Worm (Caenorhabditis elegans) whole organism, young adult: ENCODE measurements around the gene madf-9.

Experiments
- F23B12.7 ChIP-seq: sonication (generic microtip); optimal IDR thresholded peaks from 2 replicates; lab custom pipeline; 2017; ENCODE audit warnings: missing genetic modification characterization, mild to moderate bottlenecking, missing compliant biosample characterization, antibody characterized with exemption, moderate library complexity; ENCODE audit not compliant: insufficient read depth
- F37B4.10 ChIP-seq: fragments of 200-800 bp; sonication (Bioruptor generic); IDR thresholded peaks from 2 replicates; pipeline ENCODE4 v1.3.6; 2022; ENCODE audit warnings: missing genetic modification characterization, missing compliant biosample characterization
- K11D2.4 ChIP-seq: fragments of 200-800 bp; sonication (Bioruptor generic); IDR thresholded peaks from 2 replicates; pipeline ENCODE4 v1.3.6; 2022; ENCODE audit warnings: missing genetic modification reagents, missing genetic modification characterization, missing compliant biosample characterization
- T26A5.8 ChIP-seq: sonication (generic microtip); optimal IDR thresholded peaks from 2 replicates; lab custom pipeline; 2016; ENCODE audit warnings: missing genetic modification characterization, missing compliant biosample characterization
- Y79H2A.3 ChIP-seq: fragments of 200-800 bp; sonication (Bioruptor generic); conservative IDR thresholded peaks from 2 replicates; pipeline ENCODE4 v1.3.6; 2022; ENCODE audit warnings: missing genetic modification reagents, missing genetic modification characterization, missing compliant biosample characterization
- atf-7 ChIP-seq: sonication (generic microtip); optimal IDR thresholded peaks from 2 replicates; lab custom pipeline; 2017; ENCODE audit warnings: mild to moderate bottlenecking, missing genetic modification characterization, missing compliant biosample characterization
- attf-6 ChIP-seq: fragments of 200-800 bp; sonication (Bioruptor generic); IDR thresholded peaks from 2 replicates; pipeline ENCODE4 v1.3.6; 2022; ENCODE audit warnings: missing genetic modification reagents, missing genetic modification characterization, missing compliant biosample characterization
- ceh-100 ChIP-seq: fragments of 200-800 bp; sonication (Bioruptor generic); IDR thresholded peaks from 2 replicates; pipeline ENCODE4 v1.3.6; 2022; ENCODE audit warnings: missing genetic modification reagents, missing genetic modification characterization, missing compliant biosample characterization
- dpl-1 ChIP-seq: fragments of 150-350 bp; optimal IDR thresholded peaks from 2 replicates; lab custom pipeline; 2014; ENCODE audit warnings: missing biosample characterization, missing genetic modification reagents, missing genetic modification characterization
- egl-44 ChIP-seq: fragments of 200-800 bp; sonication (Bioruptor generic); IDR thresholded peaks from 2 replicates; pipeline ENCODE4 v1.3.6; 2022; ENCODE audit warnings: missing genetic modification reagents, missing genetic modification characterization, missing compliant biosample characterization
- fkh-3 ChIP-seq: sonication (generic microtip); optimal IDR thresholded peaks from 2 replicates; lab custom pipeline; 2016; ENCODE audit warnings: mild to moderate bottlenecking, missing genetic modification characterization, missing compliant biosample characterization
- gei-17 ChIP-seq: fragments of 200-800 bp; sonication (Bioruptor generic); optimal IDR thresholded peaks from 2 replicates; lab custom pipeline; 2018; ENCODE audit warnings: mild to moderate bottlenecking, missing genetic modification characterization, missing compliant biosample characterization
- hlh-12 ChIP-seq: sonication (generic microtip); optimal IDR thresholded peaks from 2 replicates; lab custom pipeline; 2016; ENCODE audit warnings: missing genetic modification characterization, missing compliant biosample characterization
- lag-1 ChIP-seq: fragments of 200-800 bp; sonication (Bioruptor generic); IDR thresholded peaks from 2 replicates; pipeline ENCODE4 v1.3.6; 2022; ENCODE audit warnings: missing genetic modification reagents, missing genetic modification characterization, missing compliant biosample characterization
- let-607 ChIP-seq, 2 experiments: fragments of 200-800 bp in 1 of 2; sonication (Bioruptor generic) in 1 of 2; sonication (generic microtip) in 1 of 2; optimal IDR thresholded peaks; 2 replicates each; lab custom pipeline; 2016 to 2018; ENCODE audit warnings: mild to moderate bottlenecking in 2 of 2, missing compliant biosample characterization in 2 of 2, missing genetic modification characterization in 2 of 2, moderate library complexity in 2 of 2, missing genotype in 1 of 2
- lsy-27 ChIP-seq: sonication (generic microtip); optimal IDR thresholded peaks from 2 replicates; lab custom pipeline; 2017; ENCODE audit warnings: missing genetic modification characterization, mild to moderate bottlenecking, missing compliant biosample characterization, antibody characterized with exemption, missing genotype, borderline replicate concordance; ENCODE audit not compliant: insufficient read depth
- madf-3 ChIP-seq: fragments of 200-800 bp; sonication (Bioruptor generic); IDR thresholded peaks from 2 replicates; pipeline ENCODE4 v1.3.6; 2022; ENCODE audit warnings: missing genetic modification reagents, missing genetic modification characterization, missing compliant biosample characterization
- nhr-90 ChIP-seq: sonication (generic microtip); optimal IDR thresholded peaks from 2 replicates; lab custom pipeline; 2016; ENCODE audit warnings: missing genotype, mild to moderate bottlenecking, missing genetic modification characterization, missing compliant biosample characterization
- rcor-1 ChIP-seq: fragments of 200-800 bp; sonication (Bioruptor generic); IDR thresholded peaks from 2 replicates; pipeline ENCODE4 v1.3.6; 2022; ENCODE audit warnings: missing genetic modification reagents, missing genetic modification characterization, missing compliant biosample characterization
- xnd-1 ChIP-seq: sonication (generic microtip); optimal IDR thresholded peaks from 2 replicates; lab custom pipeline; 2016; ENCODE audit warnings: missing genotype, missing genetic modification reagents, missing genetic modification characterization, missing compliant biosample characterization
- zfh-2 ChIP-seq: fragments of 200-800 bp; sonication (Bioruptor generic); conservative IDR thresholded peaks from 2 replicates; pipeline ENCODE4 v1.3.6; 2022; ENCODE audit warnings: missing genetic modification reagents, missing genetic modification characterization, missing compliant biosample characterization
- ztf-18 ChIP-seq: sonication (generic microtip); optimal IDR thresholded peaks from 2 replicates; lab custom pipeline; 2016; ENCODE audit warnings: missing genotype, mild to moderate bottlenecking, missing genetic modification characterization, missing compliant biosample characterization
- ztf-26 ChIP-seq: sonication (generic microtip); optimal IDR thresholded peaks from 2 replicates; lab custom pipeline; 2017; ENCODE audit warnings: missing genetic modification characterization, missing compliant biosample characterization

madf-9 gene

ce11 chrIV:3686260-3686659 is 49.4 kb downstream of the madf-9 start:
- TF ChIP-seq gei-17, result no peak
- TF ChIP-seq K11D2.4 (GFP tag; lab: Robert Waterston, UW), result no peak
- no peak for TF ChIP-seq F23B12.7 (tag; lab: Kevin White, UChicago)
- no peak for TF ChIP-seq Y79H2A.3 (GFP tag; lab: Robert Waterston, UW)
- peak; percentile 82 for TF ChIP-seq zfh-2 (GFP tag; lab: Robert Waterston, UW)
- 0 out of 2 replicates have a peak, but pooled peaks have one; percentile 62 for TF ChIP-seq F37B4.10

- no peak for TF ChIP-seq egl-44 (GFP tag; lab: Robert Waterston, UW)
- no peak for TF ChIP-seq ztf-18 (tag; lab: Kevin White, UChicago)
- no peak for TF ChIP-seq hlh-12 (tag; lab: Kevin White, UChicago)
- no peak for TF ChIP-seq attf-6 (GFP tag; lab: Robert Waterston, UW)
- no peak for TF ChIP-seq let-607 (tag; optimal IDR thresholded peaks at IDR 0.05; lab: Kevin White, UChicago)
- no peak for TF ChIP-seq rcor-1 (GFP tag; lab: Robert Waterston, UW)
- TF ChIP-seq xnd-1 (tag; lab: Kevin White, UChicago), result no peak
- no peak for TF ChIP-seq madf-3
- TF ChIP-seq Y79H2A.3 (GFP tag; lab: Robert Waterston, UW), result no peak
- no peak for TF ChIP-seq atf-7 (tag; lab: Kevin White, UChicago)
- no peak for TF ChIP-seq lag-1 (GFP tag; lab: Robert Waterston, UW)
- TF ChIP-seq T26A5.8 (tag; lab: Kevin White, UChicago), result no peak
- TF ChIP-seq ztf-26 (tag; lab: Kevin White, UChicago), result no peak
- TF ChIP-seq dpl-1, result no peak
- TF ChIP-seq zfh-2 (GFP tag; lab: Robert Waterston, UW), result no peak
- TF ChIP-seq ceh-100, result no peak
- TF ChIP-seq nhr-90 (tag; lab: Kevin White, UChicago), result no peak
- no peak for TF ChIP-seq lsy-27 (tag; lab: Kevin White, UChicago)
Observed at ce11 chrIV:3686765-3687164, 49.9 kb downstream of the madf-9 start, which contains the start of gene map-1. Gene map-1, minus strand, starts transcription at chrIV:3686865.

- TF ChIP-seq zfh-2 (GFP tag; lab: Robert Waterston, UW), result peak; percentile 69; the same call in 1 of the 2 replicates
- TF ChIP-seq fkh-3, result no peak
Observed at ce11 chrIV:3688050-3688449, 51.2 kb downstream of the madf-9 start.
